Worm (Caenorhabditis elegans): ENCODE results near the gene C02F5.5.

Gene C02F5.5

DNA sequence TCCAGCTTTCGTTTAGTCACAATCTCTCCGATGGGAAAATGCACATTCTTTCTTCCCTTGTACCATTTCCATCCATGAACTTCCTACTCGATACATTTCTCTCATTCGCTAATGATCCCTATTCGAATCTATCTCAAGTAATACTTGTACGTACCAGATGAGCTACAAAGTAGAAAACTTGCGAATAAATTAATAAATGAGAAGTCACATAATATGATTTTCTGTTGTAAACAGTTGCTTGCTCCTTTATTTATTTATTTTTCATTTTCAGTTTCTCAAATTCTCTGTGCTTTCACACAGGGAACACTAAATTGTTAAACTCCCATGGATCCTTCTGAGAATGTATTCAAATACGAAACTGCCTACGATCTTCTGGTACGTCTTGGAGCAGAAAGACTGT is 9.8 kb upstream of the C02F5.5 start, which contains the start of gene rfs-1:
TSS of gene rfs-1 (plus strand) at position 301 of the 400 bp plus-strand sequence.
- TF ChIP-seq C34B4.2 (tag; optimal IDR thresholded peaks at IDR 0.05), result no peak
- TF ChIP-seq mab-9 (GFP tag; IDR thresholded peaks at IDR 0.05), result no peak
- TF ChIP-seq nhr-71 (tag; optimal IDR thresholded peaks at IDR 0.05), result no peak
- no peak for TF ChIP-seq ceh-88 (GFP tag; IDR thresholded peaks at IDR 0.05)
- TF ChIP-seq lsy-2 (tag; optimal IDR thresholded peaks at IDR 0.05), result no peak
- no peak for TF ChIP-seq egl-27 (tag; optimal IDR thresholded peaks at IDR 0.05)
- TF ChIP-seq fos-1 (tag; optimal IDR thresholded peaks at IDR 0.05), result no peak
- TF ChIP-seq ceh-82 (tag; optimal IDR thresholded peaks at IDR 0.05), result no peak
- TF ChIP-seq sox-4 (tag; optimal IDR thresholded peaks at IDR 0.05), result no peak
- TF ChIP-seq nhr-19 (GFP tag; conservative IDR thresholded peaks at IDR 0.05), result no peak
- TF ChIP-seq efl-3 (GFP tag; optimal IDR thresholded peaks at IDR 0.05), result no peak
- no peak for TF ChIP-seq nhr-85 (tag)
- no peak for TF ChIP-seq zag-1 (tag; optimal IDR thresholded peaks at IDR 0.05)
- no peak for TF ChIP-seq lin-15B (tag; optimal IDR thresholded peaks at IDR 0.05)
- no peak for TF ChIP-seq lin-13 (GFP tag; optimal IDR thresholded peaks at IDR 0.05)
- TF ChIP-seq irx-1 (tag; optimal IDR thresholded peaks at IDR 0.05), result no peak
- TF ChIP-seq ceh-8 (GFP tag; optimal IDR thresholded peaks at IDR 0.05), result no peak
- no peak for TF ChIP-seq mdl-1 (tag; optimal IDR thresholded peaks at IDR 0.05)
- no peak for TF ChIP-seq unc-130 (tag; optimal IDR thresholded peaks at IDR 0.05)

DNA sequence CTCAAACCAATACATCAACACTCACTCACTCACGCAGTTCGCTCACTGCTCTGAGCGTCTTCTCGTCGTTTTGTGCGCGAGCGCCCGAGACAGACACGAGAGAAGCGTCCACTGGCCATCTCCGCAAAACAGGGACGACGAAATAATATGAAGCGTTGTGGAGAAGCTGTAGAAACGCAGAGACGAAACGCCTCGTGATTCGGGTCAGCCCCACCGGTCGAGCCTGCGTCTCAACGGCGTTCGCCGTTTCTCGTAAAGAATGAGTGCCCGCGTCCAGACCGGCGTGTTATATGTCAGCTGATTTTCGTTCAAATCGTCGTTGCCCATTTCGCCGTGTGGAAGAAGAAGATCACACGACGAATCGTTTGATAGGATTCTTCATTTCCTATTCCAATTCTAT is 8.5 kb upstream of the C02F5.5 start, which contains the start of gene fbxl-1:
TSS of gene fbxl-1 (plus strand) at position 320 of the 400 bp plus-strand sequence.
- TF ChIP-seq lir-3 (tag; optimal IDR thresholded peaks at IDR 0.05; ENCODE audit: poor library complexity), result peak; percentile 56
- TF ChIP-seq aha-1 (tag; optimal IDR thresholded peaks at IDR 0.05), result no peak
- TF ChIP-seq ceh-82 (tag; optimal IDR thresholded peaks at IDR 0.05), result peak; percentile 25 to 70 (median 47)
- no peak for TF ChIP-seq lin-15B (tag; optimal IDR thresholded peaks at IDR 0.05)
- peak; percentile 81 for TF ChIP-seq tbx-2 (tag; optimal IDR thresholded peaks at IDR 0.05)
- TF ChIP-seq skn-1 (tag; optimal IDR thresholded peaks at IDR 0.05), result peak; percentile 65
- peak; percentile 50 for TF ChIP-seq F16B12.6 (tag; optimal IDR thresholded peaks at IDR 0.05)
- peak; percentile 87 for TF ChIP-seq snu-23 (GFP tag; optimal IDR thresholded peaks at IDR 0.05)
- TF ChIP-seq blmp-1 (tag; optimal IDR thresholded peaks at IDR 0.05), result peak; percentile 55
- TF ChIP-seq egl-27 (tag; optimal IDR thresholded peaks at IDR 0.05), result no peak
- peak; percentile 73 for TF ChIP-seq xbp-1 (tag; optimal IDR thresholded peaks at IDR 0.05)
- TF ChIP-seq ceh-8 (GFP tag; optimal IDR thresholded peaks at IDR 0.05), result peak; percentile 29
- TF ChIP-seq pax-3 (tag; optimal IDR thresholded peaks at IDR 0.05), result peak; percentile 64
- TF ChIP-seq nhr-71 (tag; optimal IDR thresholded peaks at IDR 0.05), result peak; percentile 94
- no peak for TF ChIP-seq C04F5.9 (tag; optimal IDR thresholded peaks at IDR 0.05)
- TF ChIP-seq nhr-84 (tag; optimal IDR thresholded peaks at IDR 0.05), result no peak
- no peak for TF ChIP-seq grh-1 (GFP tag; IDR thresholded peaks at IDR 0.05)
- TF ChIP-seq lin-13 (GFP tag; optimal IDR thresholded peaks at IDR 0.05), result peak; percentile 65
- peak; percentile 52 to 57 (median 53) for TF ChIP-seq dpl-1 (GFP tag; optimal IDR thresholded peaks at IDR 0.05)
- no peak for TF ChIP-seq pqm-1 (tag; optimal IDR thresholded peaks at IDR 0.05)
- peak; percentile 80 for TF ChIP-seq dsc-1 (tag; optimal IDR thresholded peaks at IDR 0.05)
- no peak for TF ChIP-seq lin-39 (tag; optimal IDR thresholded peaks at IDR 0.05)
- TF ChIP-seq swsn-7 (tag; optimal IDR thresholded peaks at IDR 0.05), result peak; percentile 77
- TF ChIP-seq nhr-237 (tag; optimal IDR thresholded peaks at IDR 0.05), result no peak
- no peak for TF ChIP-seq nhr-28 (tag; optimal IDR thresholded peaks at IDR 0.05)
- peak; percentile 85 for TF ChIP-seq nhr-47 (tag; optimal IDR thresholded peaks at IDR 0.05)
- TF ChIP-seq vab-15 (tag; optimal IDR thresholded peaks at IDR 0.05), result no peak
- TF ChIP-seq unc-98 (GFP tag; IDR thresholded peaks at IDR 0.05), result no peak
- peak; percentile 56 for TF ChIP-seq unc-130 (tag; optimal IDR thresholded peaks at IDR 0.05)
- TF ChIP-seq mep-1 (tag; optimal IDR thresholded peaks at IDR 0.05), result peak; percentile 51
- no peak for TF ChIP-seq nhr-11 (tag; optimal IDR thresholded peaks at IDR 0.05)
- no peak for TF ChIP-seq ceh-90 (tag; optimal IDR thresholded peaks at IDR 0.05)
- TF ChIP-seq lsy-2 (tag; optimal IDR thresholded peaks at IDR 0.05), result peak; percentile 75 to 88
- TF ChIP-seq lin-35 (GFP tag; optimal IDR thresholded peaks at IDR 0.05), result peak; percentile 63 to 82
- no peak for TF ChIP-seq unc-30 (tag; optimal IDR thresholded peaks at IDR 0.05)
- no peak for TF ChIP-seq fkh-4 (tag; optimal IDR thresholded peaks at IDR 0.05; ENCODE audit: borderline replicate concordance)
- peak in 1 of 2 experiments; percentile 73 for TF ChIP-seq ztf-11 (tag; optimal IDR thresholded peaks at IDR 0.05)
- TF ChIP-seq fkh-8 (tag; optimal IDR thresholded peaks at IDR 0.05), result peak; percentile 96
- peak in 2 of 6 experiments; percentile 14 to 61 for TF ChIP-seq elt-3 (tag; optimal IDR thresholded peaks at IDR 0.05)
- TF ChIP-seq irx-1 (tag; optimal IDR thresholded peaks at IDR 0.05), result peak; percentile 29
- no peak for TF ChIP-seq hlh-4 (tag; optimal IDR thresholded peaks at IDR 0.05)
- no peak for TF ChIP-seq zag-1 (tag; optimal IDR thresholded peaks at IDR 0.05)

Data from whole organism, L1 larva.